Worm (Caenorhabditis elegans): ENCODE results near the gene gip-1.

ce11 chrIII:2328612-2329011, 18.8 kb upstream of the gip-1 start:
- TF ChIP-seq ceh-2 (tag; optimal IDR thresholded peaks at IDR 0.05) (no peak), pros-1 (tag; optimal IDR thresholded peaks at IDR 0.05) (no peak), lin-11 (tag; optimal IDR thresholded peaks at IDR 0.05) (no peak), mec-3 (tag; optimal IDR thresholded peaks at IDR 0.05; ENCODE audit: borderline replicate concordance) (no peak), ama-1 (optimal IDR thresholded peaks at IDR 0.05) (no peak), C08G9.2 (tag; optimal IDR thresholded peaks at IDR 0.05) (no peak), unc-42 (tag; optimal IDR thresholded peaks at IDR 0.05) (no peak)

All from whole organism, late embryonic.